Worm (Caenorhabditis elegans): ENCODE data around the gene tbx-32.

DNA sequence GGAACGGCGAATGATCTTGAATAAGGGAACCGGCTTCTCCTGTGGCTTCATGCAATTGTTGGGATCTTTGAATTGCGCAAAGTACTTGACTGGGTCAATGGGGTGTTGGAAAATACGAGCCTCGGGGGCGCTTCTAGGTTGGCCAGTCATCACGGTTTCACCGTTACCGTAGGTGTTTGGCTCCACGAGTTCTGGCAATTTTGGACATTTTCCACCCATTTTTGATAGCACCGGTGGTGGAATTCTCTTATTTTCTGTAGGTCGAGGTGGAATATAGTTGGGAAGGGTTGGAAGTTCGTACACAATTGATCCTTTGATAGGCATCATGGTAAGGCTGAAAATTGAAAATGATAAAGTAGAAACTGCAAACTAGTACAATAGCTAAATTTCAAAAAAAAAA, 3.6 kb upstream of the tbx-32 start, which contains the start of gene ZK380.4:
- no peak for TF ChIP-seq ama-1 (optimal IDR thresholded peaks at IDR 0.05)
- TF ChIP-seq ztf-4 (tag; optimal IDR thresholded peaks at IDR 0.05): no peak
- no peak for TF ChIP-seq fkh-10 (GFP tag; optimal IDR thresholded peaks at IDR 0.05)
- no peak for TF ChIP-seq efl-1 (optimal IDR thresholded peaks at IDR 0.05)
- no peak for TF ChIP-seq efl-1 (GFP tag; optimal IDR thresholded peaks at IDR 0.05 in 1 of 2)
- TF ChIP-seq tbx-2 (tag; optimal IDR thresholded peaks at IDR 0.05): no peak
- no peak for TF ChIP-seq isw-1 (GFP tag; IDR thresholded peaks at IDR 0.05)
- TF ChIP-seq elt-3 (tag; optimal IDR thresholded peaks at IDR 0.05): no peak
- TF ChIP-seq grh-1 (GFP tag; IDR thresholded peaks at IDR 0.05): no peak
- TF ChIP-seq C04F5.9 (tag; optimal IDR thresholded peaks at IDR 0.05): no peak
- TF ChIP-seq nhr-12 (tag; optimal IDR thresholded peaks at IDR 0.05): no peak
- TF ChIP-seq fkh-4 (tag; optimal IDR thresholded peaks at IDR 0.05; ENCODE audit: borderline replicate concordance): no peak
- TF ChIP-seq lin-39 (tag; optimal IDR thresholded peaks at IDR 0.05): no peak

Measured in whole organism, L1 larva.